Fruit fly (Drosophila melanogaster): Measurements from ENCODE around the gene ND-ACP.

The ND-ACP gene

DNA sequence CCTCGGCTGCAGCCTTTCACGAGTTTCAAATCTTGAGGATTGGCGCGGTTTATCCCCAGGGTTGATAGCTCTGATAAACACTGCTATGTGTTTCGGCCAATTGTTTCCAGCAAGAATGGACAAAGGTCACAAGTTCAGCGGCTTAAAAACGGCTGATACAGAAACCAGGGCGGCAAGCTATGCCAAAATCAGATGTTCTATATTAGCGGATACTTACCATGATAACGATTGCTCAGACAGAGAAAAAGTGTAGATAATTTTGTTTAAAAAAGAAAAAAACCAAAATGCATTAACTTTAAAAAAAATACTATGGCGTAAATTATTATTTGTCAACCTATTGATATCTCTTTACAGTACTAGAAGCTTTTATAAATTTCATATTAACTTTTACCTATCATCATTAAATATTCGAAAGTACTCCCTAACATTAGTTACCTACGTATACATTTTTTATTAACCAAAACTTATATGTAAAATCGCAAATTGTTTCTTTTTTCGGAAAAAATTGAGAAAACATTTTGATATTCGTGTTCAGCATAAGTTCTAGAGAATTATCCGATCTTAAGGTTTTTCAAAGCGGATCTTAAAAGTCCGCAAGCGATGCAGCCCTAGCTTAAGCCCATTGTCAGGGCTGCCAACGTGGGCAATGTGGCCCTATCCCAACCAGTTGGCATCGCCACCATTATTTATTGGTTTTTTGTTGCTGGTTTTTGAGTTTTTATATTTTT is 16.5 kb upstream of the ND-ACP start, which contains the start of the genes sturkopf and Herc4:
Gene sturkopf (minus strand): TSS at position 339 of the 728 bp plus-strand sequence.
Gene Herc4 (plus strand): TSS at position 658 of the 728 bp plus-strand sequence.
- peak; percentile 41 for TF ChIP-seq CG11902 (GFP tag; optimal IDR thresholded peaks at IDR 0.05)
- TF ChIP-seq Ets21C (GFP tag; optimal IDR thresholded peaks at IDR 0.05), result no peak
- TF ChIP-seq net (GFP tag; optimal IDR thresholded peaks at IDR 0.05), result peak; percentile 75
- peak; percentile 45 for TF ChIP-seq CG8119 (GFP tag; IDR thresholded peaks at IDR 0.05)
- peak; percentile 76 for TF ChIP-seq Sox15 (GFP tag; optimal IDR thresholded peaks at IDR 0.05)
- TF ChIP-seq Met (GFP tag; optimal IDR thresholded peaks at IDR 0.05), result no peak
- peak; percentile 54 for TF ChIP-seq Ets96B (tag; optimal IDR thresholded peaks at IDR 0.05)
- TF ChIP-seq cyc (GFP tag; optimal IDR thresholded peaks at IDR 0.05), result peak; percentile 60
- TF ChIP-seq Lpt (GFP tag; optimal IDR thresholded peaks at IDR 0.05), result peak; percentile 64
- peak; percentile 96 for TF ChIP-seq CG10631 (GFP tag; optimal IDR thresholded peaks at IDR 0.05)
- peak; percentile 97 for TF ChIP-seq svp (GFP tag)
- TF ChIP-seq Gug (GFP tag; IDR thresholded peaks at IDR 0.05), result peak; percentile 34; the same call in 1 of the 2 replicates
- no peak for TF ChIP-seq Eip75B (GFP tag; optimal IDR thresholded peaks at IDR 0.05)
- TF ChIP-seq pdm3 (GFP tag; optimal IDR thresholded peaks at IDR 0.05), result peak; percentile 81
- TF ChIP-seq Eip78C (GFP tag), result peak; percentile 93
- TF ChIP-seq CG7368 (GFP tag; optimal IDR thresholded peaks at IDR 0.05), result no peak
- TF ChIP-seq Blimp-1 (GFP tag; optimal IDR thresholded peaks at IDR 0.05), result peak; percentile 45
- TF ChIP-seq fd85E (GFP tag; optimal IDR thresholded peaks at IDR 0.05), result no peak
- TF ChIP-seq CG3032 (tag; optimal IDR thresholded peaks at IDR 0.05), result peak; percentile 83
- TF ChIP-seq eg (GFP tag; IDR thresholded peaks at IDR 0.05), result peak; percentile 59; the same call in 2 of the 3 replicates
- TF ChIP-seq CG9139 (GFP tag; optimal IDR thresholded peaks at IDR 0.05), result no peak
- TF ChIP-seq CG31627 (GFP tag; optimal IDR thresholded peaks at IDR 0.05), result peak; percentile 85
- TF ChIP-seq CG32006 (GFP tag; optimal IDR thresholded peaks at IDR 0.05), result peak; percentile 87
- peak; percentile 83 for TF ChIP-seq Hr39 (GFP tag; optimal IDR thresholded peaks at IDR 0.05)
- TF ChIP-seq achi (GFP tag; optimal IDR thresholded peaks at IDR 0.05), result peak; percentile 68
- peak; percentile 21 for TF ChIP-seq spab (GFP tag; optimal IDR thresholded peaks at IDR 0.05)
- no peak for TF ChIP-seq Sox102F (GFP tag; optimal IDR thresholded peaks at IDR 0.05)
- peak; percentile 85 for TF ChIP-seq CG6792 (GFP tag; optimal IDR thresholded peaks at IDR 0.05)
- peak; percentile 40 for TF ChIP-seq vri (GFP tag; optimal IDR thresholded peaks at IDR 0.05)
- TF ChIP-seq CG11762 (GFP tag; optimal IDR thresholded peaks at IDR 0.05; ENCODE audit: insufficient read depth), result peak; percentile 57
- peak; percentile 92 for TF ChIP-seq lz (GFP tag; optimal IDR thresholded peaks at IDR 0.05)
- peak; percentile 88 for TF ChIP-seq Sox14 (GFP tag; optimal IDR thresholded peaks at IDR 0.05)
- TF ChIP-seq CG10669 (GFP tag; optimal IDR thresholded peaks at IDR 0.05), result no peak
- TF ChIP-seq CG6808 (GFP tag; optimal IDR thresholded peaks at IDR 0.05), result no peak
- TF ChIP-seq CG8319 (GFP tag; optimal IDR thresholded peaks at IDR 0.05), result peak; percentile 55
- no peak for TF ChIP-seq CG4318 (GFP tag; optimal IDR thresholded peaks at IDR 0.05)
- TF ChIP-seq esn (GFP tag; optimal IDR thresholded peaks at IDR 0.05), result peak; percentile 93
- TF ChIP-seq fd59A (GFP tag; optimal IDR thresholded peaks at IDR 0.05), result peak; percentile 71
- TF ChIP-seq OdsH (GFP tag; optimal IDR thresholded peaks at IDR 0.05), result peak; percentile 76
- peak; percentile 48 for TF ChIP-seq dsx (GFP tag; optimal IDR thresholded peaks at IDR 0.05; ENCODE audit: poor library complexity, severe bottlenecking)
- TF ChIP-seq CG6163 (GFP tag; IDR thresholded peaks at IDR 0.05), result peak; percentile 84
- TF ChIP-seq fkh (GFP tag; optimal IDR thresholded peaks at IDR 0.05), result no peak
- TF ChIP-seq salr (GFP tag; optimal IDR thresholded peaks at IDR 0.05), result peak in 1 of 2 experiments; percentile 41
- peak; percentile 38 for TF ChIP-seq CG1621 (tag; optimal IDR thresholded peaks at IDR 0.05)
- TF ChIP-seq CG8632 (GFP tag; optimal IDR thresholded peaks at IDR 0.05), result peak; percentile 78
- peak; percentile 70 for TF ChIP-seq CG34406 (GFP tag; optimal IDR thresholded peaks at IDR 0.05)
- TF ChIP-seq ss (GFP tag; optimal IDR thresholded peaks at IDR 0.05), result peak; percentile 40 to 75
- TF ChIP-seq acj6 (GFP tag; optimal IDR thresholded peaks at IDR 0.05), result peak; percentile 82
- peak; percentile 45 for TF ChIP-seq CG6854 (GFP tag; optimal IDR thresholded peaks at IDR 0.05)
- TF ChIP-seq topi (GFP tag; optimal IDR thresholded peaks at IDR 0.05), result peak; percentile 79

All from whole organism, prepupa.